Fruit fly (Drosophila melanogaster): ENCODE measurements around the gene CG32119.

The CG32119 gene

DNA sequence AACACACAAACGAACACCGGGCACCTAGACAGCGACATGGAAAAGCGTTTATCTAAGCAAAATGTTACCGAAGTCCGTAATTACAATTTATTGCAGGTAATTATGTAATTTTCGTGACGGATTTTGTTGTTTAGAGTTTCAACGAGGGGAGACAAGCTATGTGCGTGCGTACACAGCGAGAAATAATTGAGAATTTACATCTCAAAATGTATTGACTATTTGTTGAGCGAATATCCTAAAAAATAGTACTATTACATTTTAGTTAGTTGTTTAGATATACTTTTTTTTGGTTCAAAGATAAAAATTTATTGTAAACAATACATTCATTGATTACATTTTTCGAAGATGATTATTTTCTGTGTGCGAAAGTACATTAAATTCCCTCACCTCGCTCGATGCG lies 13.7 kb upstream of the CG32119 start (continued):
- TF ChIP-seq CG11902 (GFP tag; optimal IDR thresholded peaks at IDR 0.05) (no peak), Gug (GFP tag; IDR thresholded peaks at IDR 0.05) (no peak), esn (GFP tag; optimal IDR thresholded peaks at IDR 0.05) (no peak), CG10631 (GFP tag; optimal IDR thresholded peaks at IDR 0.05) (no peak), dsx (GFP tag; optimal IDR thresholded peaks at IDR 0.05; ENCODE audit: poor library complexity, severe bottlenecking) (no peak), eg (GFP tag; IDR thresholded peaks at IDR 0.05) (peak; percentile 72; the same call in 2 of the 3 replicates), net (GFP tag; optimal IDR thresholded peaks at IDR 0.05) (no peak), Sox14 (GFP tag; optimal IDR thresholded peaks at IDR 0.05) (no peak), achi (GFP tag; optimal IDR thresholded peaks at IDR 0.05) (peak; percentile 19), fkh (GFP tag; optimal IDR thresholded peaks at IDR 0.05) (no peak), CG6792 (GFP tag; optimal IDR thresholded peaks at IDR 0.05) (no peak), CG3032 (tag; optimal IDR thresholded peaks at IDR 0.05) (no peak), CG10669 (GFP tag; optimal IDR thresholded peaks at IDR 0.05) (no peak), CG6854 (GFP tag; optimal IDR thresholded peaks at IDR 0.05) (no peak), Eip78C (GFP tag) (peak; percentile 78), Sox15 (GFP tag; optimal IDR thresholded peaks at IDR 0.05) (no peak)

DNA sequence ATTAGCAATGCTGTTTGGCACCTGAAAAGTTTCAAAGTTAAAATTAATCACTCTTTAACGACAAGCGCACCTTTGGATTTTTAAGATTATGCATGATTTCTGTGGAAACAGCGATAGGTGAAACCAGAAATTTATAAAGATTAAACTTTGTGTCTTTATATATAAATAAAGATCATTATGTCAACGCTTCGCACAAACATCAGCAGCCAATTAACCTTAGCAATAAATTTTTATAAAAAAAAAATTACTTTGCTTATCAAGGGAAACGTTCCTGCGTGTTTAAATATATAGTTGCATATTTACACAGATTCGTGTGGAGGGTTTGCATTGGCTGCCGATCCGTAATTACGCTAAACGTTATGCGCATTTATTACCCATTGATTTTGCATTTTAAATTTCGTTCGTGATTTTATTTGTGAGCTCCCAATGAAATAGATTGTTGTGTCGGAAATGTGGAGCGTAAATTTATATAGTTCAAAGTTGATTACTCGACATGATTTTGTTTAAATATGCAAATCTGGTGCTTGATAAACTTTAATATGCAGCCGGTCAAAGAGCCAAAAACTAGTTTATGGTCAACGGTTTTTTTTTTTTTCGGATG lies 12.3 kb upstream of the CG32119 start:
- TF ChIP-seq vri (GFP tag; optimal IDR thresholded peaks at IDR 0.05) (peak; percentile 27), svp (GFP tag) (peak; percentile 94), Smox (GFP tag; optimal IDR thresholded peaks at IDR 0.05) (no peak)

DNA sequence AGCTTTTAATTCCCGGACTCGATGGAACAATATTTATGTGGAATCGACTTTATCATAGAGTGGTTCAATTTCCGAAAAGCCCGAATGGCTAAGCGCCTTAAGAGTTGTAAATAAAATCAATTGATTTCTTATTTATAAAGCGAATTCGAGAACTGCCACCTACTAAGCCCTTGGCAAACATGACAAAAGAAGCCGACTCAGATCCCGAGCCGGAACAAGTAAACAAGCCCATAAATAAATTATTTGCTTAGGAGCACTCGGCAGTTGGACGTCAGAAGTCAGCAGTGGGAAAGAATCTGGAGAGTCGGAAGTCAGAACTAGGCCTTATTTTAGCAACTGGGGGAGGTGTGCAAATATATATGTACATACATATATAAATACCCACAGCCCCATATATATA lies 11.1 kb upstream of the CG32119 start:
- TF ChIP-seq CG6276 (GFP tag; optimal IDR thresholded peaks at IDR 0.05) (no peak), Eip78C (GFP tag) (peak; percentile 44), topi (GFP tag; optimal IDR thresholded peaks at IDR 0.05) (no peak), CG11762 (GFP tag; optimal IDR thresholded peaks at IDR 0.05; ENCODE audit: insufficient read depth) (no peak), CG8632 (GFP tag; optimal IDR thresholded peaks at IDR 0.05) (no peak), CG11902 (GFP tag; optimal IDR thresholded peaks at IDR 0.05) (no peak), CG3032 (tag; optimal IDR thresholded peaks at IDR 0.05) (no peak), Sox102F (GFP tag; optimal IDR thresholded peaks at IDR 0.05) (no peak), CG6792 (GFP tag; optimal IDR thresholded peaks at IDR 0.05) (no peak), Hr39 (GFP tag; optimal IDR thresholded peaks at IDR 0.05) (no peak), CG9139 (GFP tag; optimal IDR thresholded peaks at IDR 0.05) (no peak), spab (GFP tag; optimal IDR thresholded peaks at IDR 0.05) (no peak), OdsH (GFP tag; optimal IDR thresholded peaks at IDR 0.05) (no peak), Gug (GFP tag; IDR thresholded peaks at IDR 0.05) (no peak), fkh (GFP tag; optimal IDR thresholded peaks at IDR 0.05) (peak; percentile 63), svp (GFP tag) (no peak), salr (GFP tag; optimal IDR thresholded peaks at IDR 0.05) (no peak)

DNA sequence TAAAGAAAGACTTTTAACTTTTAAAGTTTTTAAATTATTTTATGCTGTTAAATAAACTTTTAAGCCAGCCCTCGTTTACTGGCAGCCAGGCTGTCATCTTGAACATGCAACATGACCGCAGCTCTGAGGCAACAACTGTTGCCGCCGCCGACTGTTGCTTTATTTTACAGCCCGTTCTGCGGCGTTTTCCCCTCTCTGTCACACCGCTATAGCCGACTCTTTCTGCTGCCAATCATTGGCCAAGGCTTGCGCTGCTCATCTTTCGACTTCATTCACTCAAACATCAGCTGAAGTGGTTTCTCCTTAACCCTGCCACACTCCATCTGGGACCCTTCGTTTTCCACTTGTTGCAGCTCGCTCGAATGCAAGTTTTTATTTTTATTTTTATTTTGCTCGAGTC lies 7.7 kb upstream of the CG32119 start:
- TF ChIP-seq svp (GFP tag) (no peak), CG11902 (GFP tag; optimal IDR thresholded peaks at IDR 0.05) (no peak), Hr38 (GFP tag; optimal IDR thresholded peaks at IDR 0.05) (no peak), Ets96B (tag; optimal IDR thresholded peaks at IDR 0.05) (no peak), Hr4 (GFP tag; optimal IDR thresholded peaks at IDR 0.05) (no peak), CG32006 (GFP tag; optimal IDR thresholded peaks at IDR 0.05) (no peak), net (GFP tag; optimal IDR thresholded peaks at IDR 0.05) (peak; percentile 9), CG34406 (GFP tag; optimal IDR thresholded peaks at IDR 0.05) (no peak), Lpt (GFP tag; optimal IDR thresholded peaks at IDR 0.05) (no peak), fd59A (GFP tag; optimal IDR thresholded peaks at IDR 0.05) (no peak), esn (GFP tag; optimal IDR thresholded peaks at IDR 0.05) (no peak), CG4318 (GFP tag; optimal IDR thresholded peaks at IDR 0.05) (no peak), CG3919 (GFP tag; optimal IDR thresholded peaks at IDR 0.05) (no peak), spab (GFP tag; optimal IDR thresholded peaks at IDR 0.05) (no peak), ss (GFP tag; optimal IDR thresholded peaks at IDR 0.05) (no peak), dac (GFP tag; optimal IDR thresholded peaks at IDR 0.05) (no peak), Blimp-1 (GFP tag; optimal IDR thresholded peaks at IDR 0.05) (no peak), Ets21C (GFP tag; optimal IDR thresholded peaks at IDR 0.05) (no peak), CG6854 (GFP tag; optimal IDR thresholded peaks at IDR 0.05) (peak; percentile 98), Gug (GFP tag; IDR thresholded peaks at IDR 0.05) (no peak), salr (GFP tag; optimal IDR thresholded peaks at IDR 0.05) (peak in 1 of 2 experiments; percentile 13), CG31627 (GFP tag; optimal IDR thresholded peaks at IDR 0.05) (no peak), dsx (GFP tag; optimal IDR thresholded peaks at IDR 0.05; ENCODE audit: poor library complexity, severe bottlenecking) (no peak)
